Worm (Caenorhabditis elegans): ENCODE measurements around the gene Y46H3D.1.

DNA sequence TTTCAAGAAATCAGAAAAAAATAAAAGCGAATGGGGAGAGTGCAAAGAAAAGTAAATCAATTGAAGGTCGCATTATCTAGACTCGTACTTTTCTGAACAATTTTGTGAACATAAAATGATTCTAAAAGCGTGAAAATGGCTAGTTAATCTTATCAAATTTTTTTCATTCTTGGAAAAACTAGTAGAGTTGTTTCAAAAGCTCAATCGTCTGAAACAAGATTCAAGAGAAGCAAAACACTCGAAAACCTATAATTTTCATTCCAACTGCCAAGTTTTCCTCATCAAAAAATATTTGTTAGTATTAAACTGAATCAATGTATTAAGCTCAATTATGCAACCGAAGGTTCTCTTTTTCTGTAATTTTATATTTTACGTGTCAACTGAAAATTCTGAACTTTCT is 5.7 kb downstream of the Y46H3D.1 start, which contains the start of gene irld-45:
- TF ChIP-seq ceh-8 (GFP tag; optimal IDR thresholded peaks at IDR 0.05) (no peak), nhr-76 (tag; optimal IDR thresholded peaks at IDR 0.05) (no peak), nhr-90 (tag; optimal IDR thresholded peaks at IDR 0.05; ENCODE audit: poor library complexity) (no peak), ces-1 (GFP tag; optimal IDR thresholded peaks at IDR 0.05) (no peak), nhr-11 (tag; optimal IDR thresholded peaks at IDR 0.05) (no peak), lsy-2 (tag; optimal IDR thresholded peaks at IDR 0.05) (no peak)
